Fruit fly (Drosophila melanogaster): Measurements from ENCODE around the gene klu.

DNA sequence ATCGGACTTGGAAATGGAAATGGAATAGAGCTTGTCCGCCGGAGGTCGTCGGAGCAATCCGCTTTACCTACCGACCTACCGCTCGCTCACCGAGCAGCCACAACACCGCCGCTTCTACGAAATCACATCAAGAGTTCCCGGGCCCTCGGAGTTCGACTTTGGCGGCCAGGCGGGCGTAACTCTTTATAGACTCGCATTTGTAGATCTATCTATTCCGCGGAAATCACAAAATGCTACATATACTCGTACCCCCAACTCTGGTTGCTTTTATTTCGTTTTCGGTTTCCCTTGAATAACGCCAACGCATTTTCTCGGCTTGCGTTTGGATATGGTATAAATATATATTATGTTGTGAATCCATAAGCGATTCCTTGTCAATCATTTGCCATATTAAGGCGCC is 49.3 kb downstream of the klu start:
- no peak for TF ChIP-seq Sox15 (GFP tag; optimal IDR thresholded peaks at IDR 0.05)
- TF ChIP-seq Blimp-1 (GFP tag; optimal IDR thresholded peaks at IDR 0.05): no peak
- TF ChIP-seq CG4318 (GFP tag; optimal IDR thresholded peaks at IDR 0.05): no peak
- TF ChIP-seq CG31627 (GFP tag; optimal IDR thresholded peaks at IDR 0.05): no peak
- TF ChIP-seq Ets21C (GFP tag; optimal IDR thresholded peaks at IDR 0.05): no peak
